Fruit fly (Drosophila melanogaster): ENCODE data around the gene CG45064.

DNA sequence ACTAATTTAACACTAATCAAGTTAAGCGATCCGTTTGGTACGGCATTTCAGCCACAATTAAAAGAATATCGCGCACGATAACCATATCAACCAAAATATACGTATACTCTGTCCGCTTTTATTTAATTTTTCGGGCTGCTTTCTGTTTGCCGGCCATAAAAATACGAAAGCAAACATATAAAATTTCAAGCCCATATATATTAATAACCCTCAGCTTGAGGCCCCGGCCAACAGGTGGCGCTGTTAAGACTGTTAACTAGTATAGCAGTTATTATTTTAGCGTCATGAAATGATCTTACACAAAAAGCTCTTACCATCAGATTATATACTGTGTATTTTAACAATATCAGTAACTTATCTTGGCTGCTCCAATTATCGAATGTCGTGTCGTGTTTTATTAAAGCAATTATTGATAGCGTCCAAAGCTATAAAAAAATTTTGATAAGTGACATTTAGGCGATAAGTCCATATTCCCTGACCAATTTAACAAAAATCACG lies 36.4 kb upstream of the CG45064 start, which contains the start of gene Eo:
- TF ChIP-seq Sin3A (optimal IDR thresholded peaks at IDR 0.05) = no peak
- TF ChIP-seq psq (optimal IDR thresholded peaks at IDR 0.05) = no peak

Data from Kc167 (cell line).